Fruit fly (Drosophila melanogaster) whole organism, embryonic: ENCODE data around the gene Fer3HCH.

ENCODE experiments used
- B-H2 ChIP-seq: fragments of 200-800 bp; sonication (Bioruptor generic); optimal IDR thresholded peaks from 2 replicates; lab custom pipeline; 2018; ENCODE audit warnings: missing biosample characterization, mild to moderate bottlenecking, missing genetic modification characterization
- BtbVII ChIP-seq: fragments of 200-800 bp; sonication (Bioruptor generic); optimal IDR thresholded peaks from 3 replicates; lab custom pipeline; 2017; ENCODE audit warnings: missing biosample characterization, mild to moderate bottlenecking, missing genetic modification characterization
- C15 ChIP-seq: fragments of 200-800 bp; sonication (Bioruptor generic); IDR thresholded peaks from 3 replicates; pipeline ENCODE4 v1.3.6; 2022; ENCODE audit warnings: missing biosample characterization, missing genetic modification characterization
- CG10654 ChIP-seq: fragments of 200-800 bp; sonication (Bioruptor generic); optimal IDR thresholded peaks from 2 replicates; lab custom pipeline; 2016; ENCODE audit warnings: missing biosample characterization, missing genetic modification characterization
- CG10959 ChIP-seq: fragments of 200-800 bp; sonication (Bioruptor generic); IDR thresholded peaks from 2 replicates; pipeline ENCODE4 v1.3.6; 2022; ENCODE audit warnings: missing biosample characterization, missing genetic modification characterization
- CG12659 ChIP-seq: fragments of 200-800 bp; sonication (Bioruptor generic); optimal IDR thresholded peaks from 3 replicates; lab custom pipeline; 2017; ENCODE audit warnings: mild to moderate bottlenecking, missing biosample characterization, missing genetic modification reagents, missing genetic modification characterization
- CG14965 ChIP-seq: fragments of 200-800 bp; sonication (Bioruptor generic); optimal IDR thresholded peaks from 2 replicates; lab custom pipeline; 2016; ENCODE audit warnings: missing biosample characterization, missing genetic modification characterization, borderline replicate concordance
- CG2199 ChIP-seq: fragments of 200-800 bp; sonication (Bioruptor generic); IDR thresholded peaks from 3 replicates; pipeline ENCODE4 v1.3.6; 2022; ENCODE audit warnings: missing biosample characterization, missing genetic modification characterization
- CG2202 ChIP-seq: fragments of 200-800 bp; sonication (Bioruptor generic); optimal IDR thresholded peaks from 2 replicates; lab custom pipeline; 2018; ENCODE audit warnings: missing biosample characterization, mild to moderate bottlenecking, missing genetic modification characterization
- CG30020 ChIP-seq: fragments of 200-800 bp; optimal IDR thresholded peaks from 2 replicates; lab custom pipeline; 2019; ENCODE audit warnings: missing biosample characterization, mild to moderate bottlenecking, missing genetic modification characterization, moderate library complexity
- CG32767 ChIP-seq: fragments of 200-800 bp; sonication (Bioruptor generic); IDR thresholded peaks from 2 replicates; pipeline ENCODE4 v1.3.6; 2022; ENCODE audit warnings: missing biosample characterization, missing genetic modification characterization
- CG33213 ChIP-seq: fragments of 200-800 bp; sonication (Bioruptor generic); optimal IDR thresholded peaks from 3 replicates; lab custom pipeline; 2016; ENCODE audit warnings: missing biosample characterization, missing genetic modification characterization
- CG3407 ChIP-seq: fragments of 200-800 bp; sonication (Bioruptor generic); optimal IDR thresholded peaks from 2 replicates; lab custom pipeline; 2018; ENCODE audit warnings: missing biosample characterization, mild to moderate bottlenecking, missing genetic modification characterization
- CG3838 ChIP-seq: fragments of 200-800 bp; sonication (Bioruptor generic); optimal IDR thresholded peaks from 3 replicates; lab custom pipeline; 2016; ENCODE audit warnings: missing biosample characterization, missing genetic modification characterization
- CG4360 ChIP-seq: fragments of 200-800 bp; sonication (Bioruptor generic); IDR thresholded peaks from 2 replicates; pipeline ENCODE4 v1.3.6; 2022; ENCODE audit warnings: missing biosample characterization, missing genetic modification characterization
- CG6175 ChIP-seq: fragments of 200-800 bp; sonication (Bioruptor generic); IDR thresholded peaks from 3 replicates; pipeline ENCODE4 v1.3.6; 2022; ENCODE audit warnings: missing biosample characterization, missing genetic modification characterization
- CG9817 ChIP-seq: fragments of 200-800 bp; sonication (Bioruptor generic); optimal IDR thresholded peaks from 2 replicates; lab custom pipeline; 2018; ENCODE audit warnings: missing biosample characterization, mild to moderate bottlenecking, missing genetic modification characterization, moderate library complexity
- CG9932 ChIP-seq: fragments of 200-800 bp; sonication (Bioruptor generic); IDR thresholded peaks from 2 replicates; pipeline ENCODE4 v1.3.6; 2022; ENCODE audit warnings: missing biosample characterization, missing genetic modification characterization
- CoRest ChIP-seq: fragments of 200-800 bp; sonication (Bioruptor generic); optimal IDR thresholded peaks from 3 replicates; lab custom pipeline; 2018; ENCODE audit warnings: missing biosample characterization, mild to moderate bottlenecking, missing genetic modification characterization, moderate library complexity
- Dek ChIP-seq: fragments of 200-800 bp; sonication (Bioruptor generic); optimal IDR thresholded peaks from 3 replicates; lab custom pipeline; 2019; ENCODE audit warnings: missing biosample characterization, mild to moderate bottlenecking, missing genetic modification characterization, moderate library complexity
- Drgx ChIP-seq: fragments of 200-800 bp; sonication (Bioruptor generic); IDR thresholded peaks from 2 replicates; pipeline ENCODE4 v1.3.6; 2022; ENCODE audit warnings: missing biosample characterization, missing genetic modification characterization
- Eip74EF ChIP-seq, 2 experiments: fragments of 200-800 bp in 1 of 2; fragments of >200 bp in 1 of 2; sonication (Bioruptor generic) in 1 of 2; optimal IDR thresholded peaks; 2 replicates each; lab custom pipeline; 2017 to 2019; ENCODE audit warnings: missing biosample characterization in 2 of 2, missing genetic modification characterization in 2 of 2, mild to moderate bottlenecking in 1 of 2, moderate library complexity in 1 of 2
- Hr51 ChIP-seq, 2 experiments: fragments of 200-800 bp; sonication (Bioruptor generic); optimal IDR thresholded peaks; 2 replicates in 1 of 2; 3 replicates in 1 of 2; lab custom pipeline; 2016 to 2018; ENCODE audit warnings: missing biosample characterization in 2 of 2, missing genetic modification characterization in 2 of 2, mild to moderate bottlenecking in 1 of 2, moderate library complexity in 1 of 2
- Hr78 ChIP-seq, 2 experiments: fragments of 200-800 bp in 1 of 2; fragments of >200 bp in 1 of 2; sonication (Bioruptor generic) in 1 of 2; optimal IDR thresholded peaks; 2 replicates each; lab custom pipeline; 2017 to 2019; ENCODE audit warnings: missing biosample characterization in 2 of 2, missing genetic modification characterization in 2 of 2, mild to moderate bottlenecking in 1 of 2, moderate library complexity in 1 of 2
- Lhr ChIP-seq: fragments of 200-800 bp; sonication (Bioruptor generic); optimal IDR thresholded peaks from 3 replicates; lab custom pipeline; 2017; ENCODE audit warnings: mild to moderate bottlenecking, missing biosample characterization, missing genetic modification reagents, missing genetic modification characterization
- Lim3 ChIP-seq: fragments of 200-800 bp; sonication (Bioruptor generic); IDR thresholded peaks from 2 replicates; pipeline ENCODE4 v1.3.6; 2022; ENCODE audit warnings: missing biosample characterization, missing genetic modification characterization
- Ptx1 ChIP-seq: fragments of 200-800 bp; sonication (Bioruptor generic); IDR thresholded peaks from 2 replicates; pipeline ENCODE4 v1.3.6; 2022; ENCODE audit warnings: missing biosample characterization, missing genetic modification characterization
- YL-1 ChIP-seq: fragments of 200-800 bp; sonication (Bioruptor generic); optimal IDR thresholded peaks from 3 replicates; lab custom pipeline; 2017; ENCODE audit warnings: missing biosample characterization, mild to moderate bottlenecking, missing genetic modification characterization
- ap ChIP-seq: fragments of 200-800 bp; sonication (Bioruptor generic); IDR thresholded peaks from 2 replicates; pipeline ENCODE4 v1.3.6; 2022; ENCODE audit warnings: missing biosample characterization, missing genetic modification characterization
- ato ChIP-seq: fragments of 200-800 bp; sonication (Bioruptor generic); IDR thresholded peaks from 2 replicates; pipeline ENCODE4 v1.3.6; 2022; ENCODE audit warnings: missing biosample characterization, missing genetic modification characterization; ENCODE audit not compliant: partially characterized antibody
- bbx ChIP-seq: fragments of 200-800 bp; sonication (Bioruptor generic); IDR thresholded peaks from 2 replicates; pipeline ENCODE4 v1.3.6; 2022; ENCODE audit warnings: missing biosample characterization, missing genetic modification characterization; ENCODE audit not compliant: partially characterized antibody
- chn ChIP-seq: fragments of 200-800 bp; sonication (Bioruptor generic); optimal IDR thresholded peaks from 2 replicates; lab custom pipeline; 2016; ENCODE audit warnings: missing biosample characterization, missing genetic modification characterization
- corto ChIP-seq: fragments of 200-800 bp; sonication (Bioruptor generic); optimal IDR thresholded peaks from 2 replicates; lab custom pipeline; 2016; ENCODE audit warnings: missing biosample characterization, mild to moderate bottlenecking, missing genetic modification characterization, moderate library complexity
- crol ChIP-seq: fragments of 200-800 bp; sonication (Bioruptor generic); IDR thresholded peaks from 2 replicates; pipeline ENCODE4 v1.3.6; 2022; ENCODE audit warnings: missing biosample characterization, missing genetic modification characterization
- crp ChIP-seq, 2 experiments: fragments of 200-800 bp; sonication (Bioruptor generic); optimal IDR thresholded peaks; 2 replicates in 1 of 2; 3 replicates in 1 of 2; lab custom pipeline; 2017; ENCODE audit warnings: missing biosample characterization in 2 of 2, missing genetic modification characterization in 2 of 2, mild to moderate bottlenecking in 1 of 2, moderate library complexity in 1 of 2
- gce ChIP-seq: fragments of 200-800 bp; sonication (Bioruptor generic); IDR thresholded peaks from 3 replicates; pipeline ENCODE4 v1.3.6; 2022; ENCODE audit warnings: missing biosample characterization, missing genetic modification characterization
- hb ChIP-seq: fragments of 200-800 bp; sonication (Bioruptor generic); IDR thresholded peaks from 3 replicates; pipeline ENCODE4 v1.3.6; 2022; ENCODE audit warnings: missing biosample characterization, missing genetic modification characterization; ENCODE audit not compliant: partially characterized antibody
- jing ChIP-seq: fragments of 200-800 bp; sonication (Bioruptor generic); optimal IDR thresholded peaks from 2 replicates; lab custom pipeline; 2018; ENCODE audit warnings: missing biosample characterization, mild to moderate bottlenecking, missing genetic modification characterization
- knrl ChIP-seq: fragments of 200-800 bp; sonication (Bioruptor generic); IDR thresholded peaks from 3 replicates; pipeline ENCODE4 v1.3.6; 2022; ENCODE audit warnings: missing biosample characterization, missing genetic modification characterization; ENCODE audit not compliant: partially characterized antibody
- lab ChIP-seq: fragments of 200-800 bp; sonication (Bioruptor generic); optimal IDR thresholded peaks from 3 replicates; lab custom pipeline; 2017; ENCODE audit warnings: missing biosample characterization, missing genetic modification characterization, mild to moderate bottlenecking, moderate library complexity, missing genetic modification reagents
- nom ChIP-seq: fragments of 200-800 bp; sonication (Bioruptor generic); optimal IDR thresholded peaks from 2 replicates; lab custom pipeline; 2017; ENCODE audit warnings: missing biosample characterization, missing genetic modification characterization, mild to moderate bottlenecking, moderate library complexity, missing genetic modification reagents
- onecut ChIP-seq: fragments of 200-800 bp; sonication (Bioruptor generic); IDR thresholded peaks from 2 replicates; pipeline ENCODE4 v1.3.6; 2022; ENCODE audit warnings: missing biosample characterization, missing genetic modification characterization
- p53 ChIP-seq: fragments of 200-800 bp; sonication (Bioruptor generic); optimal IDR thresholded peaks from 2 replicates; lab custom pipeline; 2016; ENCODE audit warnings: missing biosample characterization, missing genetic modification characterization
- so ChIP-seq: fragments of 200-800 bp; sonication (Bioruptor generic); IDR thresholded peaks from 3 replicates; pipeline ENCODE4 v1.3.6; 2022; ENCODE audit warnings: missing biosample characterization, missing genetic modification characterization
- ssp ChIP-seq: fragments of 200-800 bp; sonication (Bioruptor generic); IDR thresholded peaks from 2 replicates; pipeline ENCODE4 v1.3.6; 2022; ENCODE audit warnings: missing biosample characterization, missing genetic modification characterization
- stwl ChIP-seq: fragments of 200-800 bp; sonication (Bioruptor generic); optimal IDR thresholded peaks from 3 replicates; lab custom pipeline; 2018; ENCODE audit warnings: missing biosample characterization, mild to moderate bottlenecking, missing genetic modification characterization, moderate library complexity
- toy ChIP-seq: fragments of 200-800 bp; sonication (Bioruptor generic); IDR thresholded peaks from 2 replicates; pipeline ENCODE4 v1.3.6; 2022; ENCODE audit warnings: missing biosample characterization, missing genetic modification characterization
- usp ChIP-seq: fragments of >200 bp; optimal IDR thresholded peaks from 2 replicates; lab custom pipeline; 2017; ENCODE audit warnings: missing biosample characterization, missing genetic modification characterization
- zf30C ChIP-seq: fragments of 200-800 bp; sonication (Bioruptor generic); optimal IDR thresholded peaks from 3 replicates; lab custom pipeline; 2018; ENCODE audit warnings: missing biosample characterization, mild to moderate bottlenecking, missing genetic modification characterization

The Fer3HCH gene

dm6 chrX:13094085-13094764 lies 13.8 kb downstream of the Fer3HCH start, which contains the start of gene CG2200 (continued):
- TF ChIP-seq corto (GFP tag; lab: Kevin White, UChicago) (no peak), Drgx (peak; percentile 66), knrl (GFP tag; lab: Robert Waterston, UW) (peak; percentile 88), CG12659 (GFP tag; lab: Kevin White, UChicago) (peak; percentile 58), ap (GFP tag; lab: Robert Waterston, UW) (no peak), Ptx1 (no peak; the same call in 1 of the 2 replicates), crol (GFP tag; lab: Robert Waterston, UW) (no peak), so (GFP tag; lab: Robert Waterston, UW) (no peak), jing (GFP tag; lab: Kevin White, UChicago) (no peak), hb (GFP tag; lab: Robert Waterston, UW) (peak; percentile 87), Lim3 (GFP tag; lab: Robert Waterston, UW) (no peak), p53 (no peak), Dek (tag; lab: Kevin White, UChicago) (no peak), CG9932 (GFP tag; lab: Robert Waterston, UW) (peak; percentile 54), CG4360 (GFP tag; lab: Robert Waterston, UW) (no peak), CG6175 (GFP tag; lab: Robert Waterston, UW) (no peak), usp (no peak), Eip74EF (GFP tag; optimal IDR thresholded peaks at IDR 0.05; lab: Kevin White, UChicago) (no peak), CG3838 (GFP tag; lab: Kevin White, UChicago) (no peak), CG2202 (no peak), chn (GFP tag; lab: Kevin White, UChicago) (no peak), crp (GFP tag; optimal IDR thresholded peaks at IDR 0.05; lab: Kevin White, UChicago) (no peak), zf30C (GFP tag; lab: Kevin White, UChicago) (no peak), ssp (GFP tag; lab: Robert Waterston, UW) (no peak), CG14965 (GFP tag; lab: Kevin White, UChicago) (no peak), CoRest (peak; percentile 34), YL-1 (GFP tag; lab: Kevin White, UChicago) (peak; percentile 0), CG2199 (no peak), stwl (tag; lab: Kevin White, UChicago) (peak; percentile 87), ato (GFP tag; lab: Robert Waterston, UW) (peak; percentile 84), CG30020 (tag; lab: Kevin White, UChicago) (no peak), Lhr (GFP tag; lab: Kevin White, UChicago) (no peak), bbx (GFP tag; lab: Robert Waterston, UW) (peak; percentile 80), CG3407 (no peak), toy (GFP tag; lab: Robert Waterston, UW) (no peak), gce (GFP tag; lab: Robert Waterston, UW) (no peak), Hr51 (GFP tag; optimal IDR thresholded peaks at IDR 0.05; lab: Kevin White, UChicago) (peak in 1 of 2 experiments; percentile 7), Hr78 (GFP tag; optimal IDR thresholded peaks at IDR 0.05; lab: Kevin White, UChicago) (no peak), C15 (no peak), B-H2 (GFP tag; lab: Kevin White, UChicago) (no peak), CG32767 (GFP tag; lab: Robert Waterston, UW) (no peak), CG33213 (GFP tag; lab: Kevin White, UChicago) (peak; percentile 13), CG10654 (no peak), BtbVII (GFP tag; lab: Kevin White, UChicago) (no peak), lab (peak; percentile 68), nom (GFP tag; lab: Kevin White, UChicago) (peak; percentile 27), onecut (GFP tag; lab: Robert Waterston, UW) (no peak), CG9817 (tag; lab: Kevin White, UChicago) (peak; percentile 3), CG10959 (no peak)
